Worm (Caenorhabditis elegans): ENCODE data around the gene srb-16.

DNA sequence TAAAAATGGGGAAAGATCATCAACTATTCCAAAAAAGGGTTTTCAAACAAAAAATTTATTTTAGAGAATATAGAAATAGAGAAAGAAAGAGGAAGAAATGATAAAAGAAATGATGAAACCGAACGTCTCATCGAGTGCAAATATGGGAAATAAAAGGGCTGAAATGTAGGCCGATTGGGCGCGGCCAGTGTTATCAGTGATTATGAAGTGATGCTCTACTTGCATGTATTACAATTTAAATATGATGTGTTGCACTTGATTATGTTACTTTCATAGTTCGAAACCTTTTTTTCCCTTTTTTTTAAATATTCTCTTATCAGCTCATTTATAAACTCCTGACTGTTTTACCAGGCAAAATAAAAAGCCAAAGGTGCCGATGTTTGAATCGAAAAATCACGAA, 41.0 kb upstream of the srb-16 start:
- TF ChIP-seq ctbp-1 (GFP tag; IDR thresholded peaks at IDR 0.05) (no peak), Y75B8A.6 (GFP tag; IDR thresholded peaks at IDR 0.05) (no peak), madf-5 (GFP tag; IDR thresholded peaks at IDR 0.05) (no peak), nhr-237 (tag; optimal IDR thresholded peaks at IDR 0.05) (no peak), unc-39 (tag; optimal IDR thresholded peaks at IDR 0.05) (no peak), ZK546.5 (tag; optimal IDR thresholded peaks at IDR 0.05) (no peak), lin-13 (GFP tag; optimal IDR thresholded peaks at IDR 0.05) (no peak)

Data from whole organism, L4 larva.